Worm (Caenorhabditis elegans): ENCODE data around the gene Y97E10AR.2.

ce11 chrV:7954552-7954951 is 41.4 kb upstream of the Y97E10AR.2 start, which contains the start of gene F26D11.13:
- TF ChIP-seq unc-62 (GFP tag; optimal IDR thresholded peaks at IDR 0.05) (no peak), sem-2 (GFP tag; optimal IDR thresholded peaks at IDR 0.05) (no peak), snpc-4 (tag; optimal IDR thresholded peaks at IDR 0.05) (no peak), ces-1 (GFP tag; optimal IDR thresholded peaks at IDR 0.05) (no peak), drap-1 (GFP tag; optimal IDR thresholded peaks at IDR 0.05) (no peak), pha-4 (tag; optimal IDR thresholded peaks at IDR 0.05) (no peak), nhr-76 (tag; optimal IDR thresholded peaks at IDR 0.05) (no peak), nhr-237 (tag; optimal IDR thresholded peaks at IDR 0.05) (no peak), lin-13 (tag; optimal IDR thresholded peaks at IDR 0.05) (no peak), lin-32 (GFP tag; optimal IDR thresholded peaks at IDR 0.05) (no peak), zip-8 (tag; optimal IDR thresholded peaks at IDR 0.05) (no peak), nhr-12 (tag; optimal IDR thresholded peaks at IDR 0.05) (no peak)
